Fruit fly (Drosophila melanogaster) whole organism, pupa: ENCODE results near the gene mRpS7.

Source experiments
- CG34367 ChIP-seq: fragments of 200-800 bp; sonication (Bioruptor generic); optimal IDR thresholded peaks from 2 replicates; lab custom pipeline; 2018; ENCODE audit warnings: missing biosample characterization, mild to moderate bottlenecking, missing genetic modification characterization
- CG8301 ChIP-seq: fragments of 200-800 bp; sonication (Bioruptor generic); optimal IDR thresholded peaks from 2 replicates; lab custom pipeline; 2018; ENCODE audit warnings: missing biosample characterization, mild to moderate bottlenecking, missing genetic modification characterization

dm6 chr2L:10362408-10363067 is 23.9 kb upstream of the mRpS7 start, which contains the start of the genes Cand1 and pim:
- TF ChIP-seq CG8301 (tag; lab: Kevin White, UChicago) (no peak), CG34367 (no peak)
